Worm (Caenorhabditis elegans) whole organism, young adult: ENCODE measurements around the gene mrpl-22.

ENCODE experiments used
- F33H1.4 ChIP-seq: fragments of 200-800 bp; sonication (Bioruptor generic); IDR thresholded peaks from 2 replicates; pipeline ENCODE4 v1.3.6; 2022; ENCODE audit warnings: missing genetic modification reagents, missing genetic modification characterization, missing compliant biosample characterization
- ama-1 ChIP-seq, 3 experiments: fragments of 150-350 bp in 1 of 3; sonication (generic microtip) in 2 of 3; optimal IDR thresholded peaks; 2 replicates each; lab custom pipeline; 2014 to 2018; ENCODE audit warnings: missing biosample characterization in 2 of 3, missing genetic modification characterization in 2 of 3, missing genetic modification reagents in 2 of 3
- dpl-1 ChIP-seq: fragments of 150-350 bp; optimal IDR thresholded peaks from 2 replicates; lab custom pipeline; 2014; ENCODE audit warnings: missing biosample characterization, missing genetic modification reagents, missing genetic modification characterization
- ztf-22 ChIP-seq: fragments of 200-800 bp; sonication (Bioruptor generic); optimal IDR thresholded peaks from 2 replicates; lab custom pipeline; 2018; ENCODE audit warnings: mild to moderate bottlenecking, missing genetic modification characterization, moderate library complexity, missing compliant biosample characterization

DNA sequence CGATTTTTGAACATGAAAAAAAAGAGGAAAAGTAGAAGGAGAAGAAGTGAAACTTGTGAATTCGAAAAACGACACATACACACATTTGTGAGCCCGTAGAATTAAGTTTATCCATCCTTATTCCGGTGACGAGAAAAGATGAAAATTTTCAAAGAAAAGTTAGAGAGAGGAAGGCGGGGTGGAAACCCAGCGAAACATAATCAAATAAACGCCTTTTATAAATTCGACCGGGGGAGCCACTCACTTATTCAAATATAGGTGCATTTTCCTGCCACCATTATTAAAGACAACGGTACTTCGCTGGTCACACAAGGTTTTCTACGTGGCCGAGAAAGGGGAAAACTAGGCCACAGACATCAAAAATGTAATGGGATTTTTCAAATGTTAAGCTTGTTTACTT lies 31.8 kb upstream of the mrpl-22 start:
- TF ChIP-seq ztf-22 (GFP tag; lab: Kevin White, UChicago) = no peak
- TF ChIP-seq ama-1 (optimal IDR thresholded peaks at IDR 0.05; lab: Kevin White, UChicago) = no peak
- no peak for TF ChIP-seq ama-1 (GFP tag; optimal IDR thresholded peaks at IDR 0.05; lab: Kevin White, UChicago)
- TF ChIP-seq F33H1.4 = no peak
- TF ChIP-seq dpl-1 (GFP tag; lab: Kevin White, UChicago) = no peak
